Fruit fly (Drosophila melanogaster) whole organism, adult: Measurements from ENCODE around the gene Cpr65Ax2.

Experiments used
- CG12768 ChIP-seq: fragments of 200-800 bp; sonication (Bioruptor generic); optimal IDR thresholded peaks from 2 replicates; lab custom pipeline; 2017; ENCODE audit warnings: missing biosample characterization, missing genetic modification characterization, mild to moderate bottlenecking, moderate library complexity, missing genetic modification reagents
- CG14711 ChIP-seq: fragments of 200-800 bp; sonication (Bioruptor generic); optimal IDR thresholded peaks from 2 replicates; lab custom pipeline; 2018; ENCODE audit warnings: missing biosample characterization, mild to moderate bottlenecking, missing genetic modification characterization, moderate library complexity
- CG1620 ChIP-seq: fragments of 200-800 bp; sonication (Bioruptor generic); optimal IDR thresholded peaks from 2 replicates; lab custom pipeline; 2016; ENCODE audit warnings: missing biosample characterization, missing genetic modification characterization
- CG7045 ChIP-seq: fragments of 200-800 bp; sonication (Bioruptor generic); optimal IDR thresholded peaks from 2 replicates; lab custom pipeline; 2017; ENCODE audit warnings: missing biosample characterization, mild to moderate bottlenecking, missing genetic modification characterization
- CG7101 ChIP-seq: fragments of 200-800 bp; sonication (Bioruptor generic); optimal IDR thresholded peaks from 2 replicates; lab custom pipeline; 2018; ENCODE audit warnings: missing biosample characterization, mild to moderate bottlenecking, missing genetic modification characterization, moderate library complexity
- Clk ChIP-seq: fragments of 200-800 bp; sonication (Bioruptor generic); optimal IDR thresholded peaks from 2 replicates; lab custom pipeline; 2017; ENCODE audit warnings: missing biosample characterization, missing genetic modification characterization
- Crg-1 ChIP-seq: fragments of 200-800 bp; sonication (Bioruptor generic); optimal IDR thresholded peaks from 2 replicates; lab custom pipeline; 2016; ENCODE audit warnings: missing biosample characterization, missing genetic modification characterization
- Hr96 ChIP-seq: fragments of 200-800 bp; sonication (Bioruptor generic); optimal IDR thresholded peaks from 2 replicates; lab custom pipeline; 2016; ENCODE audit warnings: missing biosample characterization, missing genetic modification characterization
- bab1 ChIP-seq: fragments of 200-800 bp; sonication (Bioruptor generic); optimal IDR thresholded peaks from 3 replicates; lab custom pipeline; 2019; ENCODE audit warnings: missing biosample characterization, mild to moderate bottlenecking, missing genetic modification characterization, moderate library complexity
- cic ChIP-seq: fragments of 200-800 bp; sonication (Bioruptor generic); optimal IDR thresholded peaks from 2 replicates; lab custom pipeline; 2017; ENCODE audit warnings: missing biosample characterization, mild to moderate bottlenecking, missing genetic modification characterization, moderate library complexity
- tj ChIP-seq: fragments of 200-800 bp; sonication (Bioruptor generic); optimal IDR thresholded peaks from 3 replicates; lab custom pipeline; 2017; ENCODE audit warnings: missing biosample characterization, mild to moderate bottlenecking, missing genetic modification characterization, moderate library complexity
- toe ChIP-seq: fragments of 200-800 bp; sonication (Bioruptor generic); optimal IDR thresholded peaks from 2 replicates; lab custom pipeline; 2016; ENCODE audit warnings: missing biosample characterization, missing genetic modification characterization

dm6 chr3L:6152531-6152930 is 1.9 kb upstream of the Cpr65Ax2 start, which contains the start of gene Acp65Aa:
- TF ChIP-seq CG1620 (no peak), CG14711 (no peak), bab1 (GFP tag; lab: Kevin White, UChicago) (no peak), toe (GFP tag; lab: Kevin White, UChicago) (no peak), Hr96 (no peak), CG7101 (tag; lab: Kevin White, UChicago) (no peak), Crg-1 (GFP tag; lab: Kevin White, UChicago) (no peak), cic (no peak), CG7045 (GFP tag; lab: Kevin White, UChicago) (no peak), tj (no peak), CG12768 (no peak), Clk (no peak)
